Worm (Caenorhabditis elegans) whole organism, late embryonic: ENCODE measurements around the gene fnta-1.

Source experiments
- F13H6.1 ChIP-seq: sonication (generic microtip); optimal IDR thresholded peaks from 2 replicates; lab custom pipeline; 2016; ENCODE audit warnings: missing genetic modification characterization, missing compliant biosample characterization
- K09A11.1 ChIP-seq: sonication (generic microtip); optimal IDR thresholded peaks from 2 replicates; lab custom pipeline; 2017; ENCODE audit warnings: antibody characterized with exemption, mild to moderate bottlenecking, missing genetic modification characterization, missing compliant biosample characterization; ENCODE audit not compliant: insufficient read depth
- Y22D7AL.16 ChIP-seq: sonication (generic microtip); optimal IDR thresholded peaks from 2 replicates; lab custom pipeline; 2016; ENCODE audit warnings: missing genetic modification characterization, missing compliant biosample characterization
- ama-1 ChIP-seq: fragments of 150-350 bp; optimal IDR thresholded peaks from 2 replicates; lab custom pipeline; 2014
- ceh-14 ChIP-seq: sonication (generic microtip); optimal IDR thresholded peaks from 2 replicates; lab custom pipeline; 2016; ENCODE audit warnings: missing genotype, missing genetic modification characterization, missing compliant biosample characterization
- ceh-18 ChIP-seq: sonication (generic microtip); optimal IDR thresholded peaks from 2 replicates; lab custom pipeline; 2016; ENCODE audit warnings: missing genetic modification characterization, missing compliant biosample characterization
- ceh-2 ChIP-seq: sonication (generic microtip); optimal IDR thresholded peaks from 2 replicates; lab custom pipeline; 2016; ENCODE audit warnings: missing genotype, missing genetic modification characterization, missing compliant biosample characterization
- ceh-22 ChIP-seq: sonication (generic microtip); optimal IDR thresholded peaks from 2 replicates; lab custom pipeline; 2017; ENCODE audit warnings: missing biosample characterization, missing genetic modification characterization
- ceh-24 ChIP-seq: sonication (generic microtip); optimal IDR thresholded peaks from 2 replicates; lab custom pipeline; 2016; ENCODE audit warnings: mild to moderate bottlenecking, missing genetic modification characterization, missing compliant biosample characterization
- ceh-30 ChIP-seq: fragments of 150-350 bp; optimal IDR thresholded peaks from 2 replicates; lab custom pipeline; 2014; ENCODE audit warnings: missing biosample characterization, missing genetic modification characterization
- ceh-48 ChIP-seq: sonication (generic microtip); optimal IDR thresholded peaks from 2 replicates; lab custom pipeline; 2016; ENCODE audit warnings: missing genetic modification characterization, inconsistent platforms, missing compliant biosample characterization
- ceh-9 ChIP-seq: sonication (generic microtip); optimal IDR thresholded peaks from 2 replicates; lab custom pipeline; 2016; ENCODE audit warnings: mild to moderate bottlenecking, missing genetic modification characterization, inconsistent platforms, missing compliant biosample characterization
- che-1 ChIP-seq: sonication (generic microtip); optimal IDR thresholded peaks from 2 replicates; lab custom pipeline; 2016; ENCODE audit warnings: mild to moderate bottlenecking, missing genetic modification characterization, missing compliant biosample characterization
- dmd-4 ChIP-seq: sonication (generic microtip); optimal IDR thresholded peaks from 2 replicates; lab custom pipeline; 2016; ENCODE audit warnings: borderline replicate concordance, missing genetic modification characterization, missing compliant biosample characterization
- elt-4 ChIP-seq: sonication (generic microtip); optimal IDR thresholded peaks from 2 replicates; lab custom pipeline; 2016; ENCODE audit warnings: missing genetic modification characterization, missing compliant biosample characterization
- ets-4 ChIP-seq: sonication (generic microtip); optimal IDR thresholded peaks from 2 replicates; lab custom pipeline; 2016; ENCODE audit warnings: missing genetic modification characterization, missing compliant biosample characterization
- eyg-1 ChIP-seq: sonication (generic microtip); optimal IDR thresholded peaks from 2 replicates; lab custom pipeline; 2016; ENCODE audit warnings: missing genotype, missing genetic modification characterization, missing compliant biosample characterization
- fkh-10 ChIP-seq: fragments of 150-350 bp; optimal IDR thresholded peaks from 2 replicates; lab custom pipeline; 2014; ENCODE audit warnings: missing biosample characterization, missing genetic modification reagents, missing genetic modification characterization
- gmeb-2 ChIP-seq: sonication (generic microtip); optimal IDR thresholded peaks from 2 replicates; lab custom pipeline; 2016; ENCODE audit warnings: missing genetic modification characterization, inconsistent platforms, missing compliant biosample characterization
- hlh-13 ChIP-seq: fragments of 200-800 bp; sonication (Bioruptor generic); optimal IDR thresholded peaks from 2 replicates; lab custom pipeline; 2018; ENCODE audit warnings: mild to moderate bottlenecking, missing genetic modification characterization, missing compliant biosample characterization
- lin-11 ChIP-seq: fragments of 200-800 bp; sonication (Bioruptor generic); optimal IDR thresholded peaks from 2 replicates; lab custom pipeline; 2018; ENCODE audit warnings: mild to moderate bottlenecking, missing genetic modification characterization, missing compliant biosample characterization
- madf-2 ChIP-seq: sonication (generic microtip); optimal IDR thresholded peaks from 2 replicates; lab custom pipeline; 2017; ENCODE audit warnings: missing genetic modification characterization, missing compliant biosample characterization
- nhr-11 ChIP-seq: fragments of 150-350 bp; optimal IDR thresholded peaks from 2 replicates; lab custom pipeline; 2014; ENCODE audit warnings: missing biosample characterization, missing genetic modification characterization
- nhr-232 ChIP-seq: sonication (generic microtip); optimal IDR thresholded peaks from 2 replicates; lab custom pipeline; 2016; ENCODE audit warnings: missing genetic modification characterization, missing compliant biosample characterization
- npax-4 ChIP-seq: sonication (generic microtip); optimal IDR thresholded peaks from 2 replicates; lab custom pipeline; 2016; ENCODE audit warnings: missing genetic modification characterization, missing compliant biosample characterization
- pag-3 ChIP-seq: sonication (generic microtip); optimal IDR thresholded peaks from 2 replicates; lab custom pipeline; 2016; ENCODE audit warnings: missing compliant biosample characterization, missing genetic modification characterization, borderline replicate concordance
- pat-9 ChIP-seq: fragments of 200-800 bp; sonication (Bioruptor generic); optimal IDR thresholded peaks from 2 replicates; lab custom pipeline; 2018; ENCODE audit warnings: mild to moderate bottlenecking, missing genetic modification characterization, moderate library complexity, missing compliant biosample characterization
- pax-1 ChIP-seq: fragments of 150-350 bp; optimal IDR thresholded peaks from 2 replicates; lab custom pipeline; 2014; ENCODE audit warnings: missing biosample characterization, missing genetic modification characterization
- pha-4 ChIP-seq: fragments of 150-350 bp; optimal IDR thresholded peaks from 2 replicates; lab custom pipeline; 2018; ENCODE audit warnings: missing biosample characterization, missing genetic modification reagents, missing genetic modification characterization
- ref-2 ChIP-seq: sonication (generic microtip); optimal IDR thresholded peaks from 2 replicates; lab custom pipeline; 2016; ENCODE audit warnings: missing genetic modification characterization, missing compliant biosample characterization
- sdc-2 ChIP-seq: sonication (generic microtip); optimal IDR thresholded peaks from 2 replicates; lab custom pipeline; 2016; ENCODE audit warnings: missing genotype, missing genetic modification characterization, missing compliant biosample characterization
- sox-2 ChIP-seq: fragments of 200-800 bp; sonication (Bioruptor generic); IDR thresholded peaks from 2 replicates; pipeline ENCODE4 v1.3.6; 2022; ENCODE audit warnings: missing genetic modification reagents, missing genetic modification characterization, missing compliant biosample characterization
- sox-4 ChIP-seq: sonication (generic microtip); optimal IDR thresholded peaks from 2 replicates; lab custom pipeline; 2017; ENCODE audit warnings: mild to moderate bottlenecking, missing genetic modification characterization, inconsistent platforms, missing compliant biosample characterization
- syd-9 ChIP-seq: sonication (generic microtip); optimal IDR thresholded peaks from 2 replicates; lab custom pipeline; 2016; ENCODE audit warnings: mild to moderate bottlenecking, missing genetic modification characterization, moderate library complexity, missing compliant biosample characterization
- unc-3 ChIP-seq, 2 experiments: fragments of 200-800 bp in 1 of 2; sonication (Bioruptor generic) in 1 of 2; sonication (generic microtip) in 1 of 2; conservative IDR thresholded peaks in 1 of 2; optimal IDR thresholded peaks in 1 of 2; 2 replicates each; pipeline versions ENCODE4 v1.3.6 to Lab custom; 2016 to 2022; ENCODE audit warnings: missing compliant biosample characterization in 2 of 2, missing genetic modification characterization in 2 of 2, missing genetic modification reagents in 1 of 2
- unc-55 ChIP-seq: sonication (generic microtip); optimal IDR thresholded peaks from 2 replicates; lab custom pipeline; 2017; ENCODE audit warnings: missing biosample characterization, missing genetic modification reagents, missing genetic modification characterization
- zip-5 ChIP-seq: sonication (generic microtip); optimal IDR thresholded peaks from 2 replicates; lab custom pipeline; 2016; ENCODE audit warnings: missing genetic modification characterization, missing compliant biosample characterization

fnta-1 gene

ce11 chrIV:207885-208284 is 32.2 kb downstream of the fnta-1 start, which contains the start of gene Y38C1AA.1:
Gene Y38C1AA.1 (plus strand): TSS chrIV:208185.
- TF ChIP-seq pat-9 (no peak), elt-4 (tag; lab: Kevin White, UChicago) (no peak), syd-9 (tag; lab: Kevin White, UChicago) (no peak), ceh-14 (no peak), pax-1 (no peak), sdc-2 (tag; lab: Kevin White, UChicago) (no peak)
- TF ChIP-seq, all 69 proteins: peak for 0

DNA sequence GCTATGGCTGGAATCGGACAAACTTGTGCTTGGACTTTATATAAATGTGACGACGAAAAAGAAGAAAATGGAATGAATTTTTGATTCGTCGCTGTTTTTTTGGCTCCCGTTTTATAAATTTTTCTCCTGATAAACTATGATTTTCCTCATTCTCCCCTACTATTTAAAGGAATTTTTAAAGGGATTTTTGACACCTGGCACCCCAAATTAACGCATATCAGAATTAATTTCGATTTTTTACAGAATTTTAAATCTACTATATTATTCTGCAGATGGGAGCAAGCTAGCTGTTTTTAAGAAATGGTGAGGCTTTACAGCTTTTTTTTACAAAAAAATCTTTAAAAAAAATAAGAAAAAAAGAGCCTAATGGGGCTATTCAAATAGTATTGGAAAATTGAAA is 35.1 kb downstream of the fnta-1 start, which contains the start of gene coa-1:
coa-1 (plus strand) TSS at position 301 of the 400 bp plus-strand sequence.
- TF ChIP-seq ceh-48 (tag; lab: Kevin White, UChicago) = no peak
- TF ChIP-seq ceh-2 (tag; lab: Kevin White, UChicago) = no peak
- TF ChIP-seq dmd-4 (tag; lab: Kevin White, UChicago) = no peak
- no peak for TF ChIP-seq K09A11.1 (tag; lab: Kevin White, UChicago)
- TF ChIP-seq madf-2 (tag; lab: Kevin White, UChicago) = no peak

DNA sequence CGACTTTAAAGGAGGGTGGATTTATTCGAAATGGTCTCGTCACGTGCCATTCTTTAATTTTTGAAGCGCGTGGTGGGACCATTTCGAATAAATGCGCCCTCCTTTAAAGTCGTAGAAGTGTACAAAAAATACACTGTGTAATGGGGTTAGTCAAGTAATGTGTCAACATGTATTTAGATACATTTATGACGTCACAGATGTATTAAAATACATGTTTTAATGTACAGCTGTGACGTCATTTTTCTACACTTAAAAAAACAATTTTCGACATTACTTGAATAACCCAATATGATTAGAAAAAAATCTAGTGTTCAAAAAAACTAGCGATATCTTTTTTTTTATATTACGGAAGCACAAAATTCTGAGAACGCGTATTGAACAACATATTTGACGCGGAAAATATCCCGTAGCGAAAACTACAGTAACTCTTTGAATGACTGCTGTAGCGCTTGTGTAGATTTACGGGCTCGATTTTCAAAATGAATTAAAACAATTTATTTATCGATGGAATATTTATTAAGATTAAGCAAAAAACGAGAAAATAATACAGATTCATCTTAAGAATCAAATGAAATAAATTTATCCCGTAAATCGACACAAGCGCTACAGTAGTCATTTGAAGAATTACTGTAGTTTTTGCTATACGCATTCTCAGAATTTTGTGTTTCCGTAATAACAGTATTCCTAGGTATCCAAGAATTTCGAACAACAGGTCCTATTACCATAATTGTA is 37.0 kb downstream of the fnta-1 start, which contains the start of gene gfrp-1:
gfrp-1 (plus strand) TSS at position 682 of the 732 bp plus-strand sequence.
- TF ChIP-seq eyg-1 (tag; lab: Kevin White, UChicago) = no peak
- TF ChIP-seq hlh-13 (GFP tag; lab: Kevin White, UChicago) = no peak
- TF ChIP-seq ceh-48 (tag; lab: Kevin White, UChicago) = no peak
- TF ChIP-seq ama-1 = no peak
- TF ChIP-seq madf-2 (tag; lab: Kevin White, UChicago) = no peak
- TF ChIP-seq sox-4 = no peak
- no peak for TF ChIP-seq ref-2 (tag; lab: Kevin White, UChicago)
- TF ChIP-seq unc-3 (GFP tag; conservative IDR thresholded peaks at IDR 0.05; lab: Robert Waterston, UW) = no peak
- TF ChIP-seq unc-3 (tag; optimal IDR thresholded peaks at IDR 0.05; lab: Kevin White, UChicago) = no peak
- no peak for TF ChIP-seq fkh-10 (GFP tag; lab: Kevin White, UChicago)
- no peak for TF ChIP-seq npax-4
- no peak for TF ChIP-seq sdc-2 (tag; lab: Kevin White, UChicago)
- no peak for TF ChIP-seq ceh-30 (tag; lab: Kevin White, UChicago)
- TF ChIP-seq elt-4 (tag; lab: Kevin White, UChicago) = no peak
- no peak for TF ChIP-seq unc-55
- TF ChIP-seq, all 69 proteins: peak for 0

ce11 chrIV:194442-194841 is 45.7 kb downstream of the fnta-1 start, which contains the start of gene csn-3:
Gene csn-3 (plus strand): TSS chrIV:194742.
- TF ChIP-seq ceh-9 = no peak
- no peak for TF ChIP-seq eyg-1 (tag; lab: Kevin White, UChicago)
- TF ChIP-seq lin-11 = no peak
- TF ChIP-seq ceh-24 (tag; lab: Kevin White, UChicago) = no peak
- TF ChIP-seq npax-4 = no peak
- TF ChIP-seq che-1 = no peak
- TF ChIP-seq ceh-18 = no peak
- TF ChIP-seq Y22D7AL.16 (tag; lab: Kevin White, UChicago) = no peak
- no peak for TF ChIP-seq pag-3
- no peak for TF ChIP-seq F13H6.1
- no peak for TF ChIP-seq syd-9 (tag; lab: Kevin White, UChicago)
- no peak for TF ChIP-seq ceh-22
- no peak for TF ChIP-seq pha-4 (tag; lab: Kevin White, UChicago)
- no peak for TF ChIP-seq nhr-232 (tag; lab: Kevin White, UChicago)
- TF ChIP-seq sox-2 (GFP tag; lab: Robert Waterston, UW) = no peak
- TF ChIP-seq nhr-11 (tag; lab: Kevin White, UChicago) = no peak
- no peak for TF ChIP-seq gmeb-2 (tag; lab: Kevin White, UChicago)
- no peak for TF ChIP-seq ets-4 (tag; lab: Kevin White, UChicago)
- TF ChIP-seq ref-2 (tag; lab: Kevin White, UChicago) = no peak
- no peak for TF ChIP-seq zip-5 (tag; lab: Kevin White, UChicago)
- TF ChIP-seq, all 69 proteins: peak for 0
